Worm (Caenorhabditis elegans): Measurements from ENCODE around the gene sri-62.

sri-62 gene

DNA sequence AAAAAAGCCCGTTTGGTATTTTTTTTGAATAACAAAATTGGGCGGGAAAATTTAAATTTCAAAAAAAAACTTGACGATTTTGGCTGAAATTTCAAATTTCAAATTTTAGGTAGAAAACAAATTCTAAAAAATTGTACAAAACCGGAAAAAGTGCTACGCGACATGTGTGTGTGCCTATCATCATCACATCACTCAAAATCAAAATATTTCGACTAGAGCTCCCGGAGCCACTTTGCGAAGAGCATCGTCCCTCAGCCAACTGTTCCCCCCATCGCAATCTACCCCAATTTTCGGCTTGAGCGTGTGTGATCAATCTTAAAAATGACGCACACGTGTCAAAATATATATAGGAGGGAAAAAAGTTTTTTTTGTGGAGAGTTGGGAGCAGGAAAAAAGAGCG is 28.5 kb upstream of the sri-62 start:
- TF ChIP-seq nhr-71 (tag; optimal IDR thresholded peaks at IDR 0.05) (peak; percentile 0), rnt-1 (tag; optimal IDR thresholded peaks at IDR 0.05) (peak; percentile 43), unc-86 (tag; optimal IDR thresholded peaks at IDR 0.05) (no peak), lin-14 (GFP tag; optimal IDR thresholded peaks at IDR 0.05) (peak; percentile 33)

DNA sequence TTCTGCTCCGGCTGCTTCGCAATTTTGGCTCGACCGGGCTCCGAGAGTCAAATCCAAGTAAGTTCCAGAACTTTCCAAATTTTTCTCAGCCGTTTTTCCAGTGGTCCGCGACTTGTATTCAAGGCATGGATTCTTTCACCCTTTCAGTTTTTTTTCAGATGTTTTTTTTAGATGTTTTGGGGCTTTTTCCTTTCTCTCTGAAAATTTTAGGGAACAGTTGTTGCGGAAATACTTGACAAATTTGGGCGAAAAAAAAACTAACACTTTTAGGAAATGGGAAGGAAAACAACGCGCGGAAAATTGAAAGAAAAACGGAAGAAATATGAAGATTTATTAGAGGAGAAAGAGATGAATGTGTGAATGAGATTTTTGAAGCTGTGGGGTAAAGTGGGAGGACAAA is 27.3 kb upstream of the sri-62 start, which contains the start of the genes T05A8.11 and nep-2:
T05A8.11 (minus strand) TSS at position 101 of the 400 bp plus-strand sequence.
nep-2 (minus strand) TSS at position 192 of the 400 bp plus-strand sequence.
- TF ChIP-seq unc-86 (tag; optimal IDR thresholded peaks at IDR 0.05) (no peak), pqm-1 (tag; optimal IDR thresholded peaks at IDR 0.05) (no peak), unc-62 (GFP tag; optimal IDR thresholded peaks at IDR 0.05) (no peak), mep-1 (tag; optimal IDR thresholded peaks at IDR 0.05) (no peak), alr-1 (tag; optimal IDR thresholded peaks at IDR 0.05; ENCODE audit: borderline replicate concordance) (no peak), ces-1 (GFP tag; optimal IDR thresholded peaks at IDR 0.05) (no peak), ets-5 (GFP tag; IDR thresholded peaks at IDR 0.05) (no peak), ama-1 (optimal IDR thresholded peaks at IDR 0.05) (no peak), nhr-85 (tag) (no peak), skn-1 (tag; optimal IDR thresholded peaks at IDR 0.05) (no peak), lin-15B (tag; optimal IDR thresholded peaks at IDR 0.05) (no peak), lsy-2 (tag; optimal IDR thresholded peaks at IDR 0.05) (no peak), efl-1 (optimal IDR thresholded peaks at IDR 0.05) (no peak), efl-1 (GFP tag; optimal IDR thresholded peaks at IDR 0.05 in 1 of 2) (no peak), sptf-1 (tag; optimal IDR thresholded peaks at IDR 0.05) (no peak), tbx-2 (tag; optimal IDR thresholded peaks at IDR 0.05) (no peak), jun-1 (tag; optimal IDR thresholded peaks at IDR 0.05) (no peak)

DNA sequence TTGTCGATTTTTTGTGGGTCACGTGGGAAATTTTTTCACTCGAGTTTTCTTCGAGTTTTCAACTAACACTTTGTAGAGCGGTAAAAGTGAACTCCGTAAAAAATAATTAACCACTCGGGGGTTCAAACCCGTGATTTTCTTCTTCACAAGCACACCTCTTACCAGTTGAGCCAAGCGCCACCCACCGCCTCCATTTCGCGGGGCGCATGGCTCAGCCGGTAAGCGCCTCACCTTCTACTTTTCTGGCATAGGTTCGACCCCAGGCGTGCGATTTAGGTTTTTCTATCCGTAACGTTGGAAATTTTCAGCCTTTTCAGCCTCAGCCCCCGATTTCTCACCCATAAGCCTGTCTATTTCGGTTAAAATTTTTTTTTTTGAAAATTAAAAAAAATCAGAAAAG is 23.7 kb upstream of the sri-62 start:
- TF ChIP-seq ceh-90 (tag; optimal IDR thresholded peaks at IDR 0.05), result no peak
- no peak for TF ChIP-seq nhr-76 (tag; optimal IDR thresholded peaks at IDR 0.05)
- no peak for TF ChIP-seq swsn-7 (tag; optimal IDR thresholded peaks at IDR 0.05)
- TF ChIP-seq ces-1 (GFP tag; optimal IDR thresholded peaks at IDR 0.05), result no peak
- no peak for TF ChIP-seq mef-2 (tag; optimal IDR thresholded peaks at IDR 0.05)
- no peak for TF ChIP-seq ama-1 (optimal IDR thresholded peaks at IDR 0.05)
- TF ChIP-seq ceh-82 (tag; optimal IDR thresholded peaks at IDR 0.05), result no peak

DNA sequence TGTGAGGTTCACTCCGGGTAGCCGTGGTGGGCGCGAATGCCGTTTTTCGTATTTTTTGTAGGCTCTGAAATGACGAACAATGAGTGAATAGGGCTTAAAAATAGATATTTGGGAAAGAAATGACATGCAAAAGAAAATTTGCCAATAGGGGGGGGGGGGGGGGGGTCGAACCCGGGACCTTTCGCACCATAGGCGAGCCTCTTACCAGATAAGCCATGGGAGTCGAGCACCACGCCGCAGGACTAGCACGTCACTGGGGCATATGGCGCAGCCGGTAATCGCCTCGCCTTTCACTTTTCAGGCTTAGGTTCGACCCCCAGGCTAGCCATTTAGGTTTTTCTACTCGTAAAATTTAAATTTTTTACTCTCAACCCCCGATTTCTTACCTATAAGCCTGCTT is 20.9 kb upstream of the sri-62 start:
- TF ChIP-seq alr-1 (tag; optimal IDR thresholded peaks at IDR 0.05; ENCODE audit: borderline replicate concordance), result no peak
- TF ChIP-seq elt-3 (tag; optimal IDR thresholded peaks at IDR 0.05), result no peak
- no peak for TF ChIP-seq lin-15B (tag; optimal IDR thresholded peaks at IDR 0.05)

DNA sequence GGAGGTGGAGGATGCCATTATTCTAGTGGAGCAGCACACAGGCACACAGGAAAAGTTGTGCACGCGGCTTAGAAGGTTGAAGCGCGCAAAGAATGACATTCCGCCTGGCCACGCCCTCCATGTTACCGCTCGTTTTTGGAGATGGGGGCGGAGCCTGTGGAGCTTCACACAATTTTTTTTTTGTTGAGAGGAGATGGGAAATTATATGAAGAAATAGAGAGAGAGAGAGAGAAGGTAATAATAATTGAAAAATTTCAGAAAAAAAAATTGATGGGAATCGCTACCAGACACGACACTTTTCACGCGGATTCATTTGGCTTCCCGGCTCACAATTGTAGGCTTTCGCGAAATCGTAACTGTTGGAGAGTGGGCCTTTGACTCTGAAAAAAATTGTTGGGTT is 19.1 kb upstream of the sri-62 start, which contains the start of gene T05A8.3:
T05A8.3 (minus strand) TSS at position 101 of the 400 bp plus-strand sequence.
- TF ChIP-seq nhr-71 (tag; optimal IDR thresholded peaks at IDR 0.05) (no peak), zip-4 (GFP tag; optimal IDR thresholded peaks at IDR 0.05) (no peak), unc-98 (GFP tag; IDR thresholded peaks at IDR 0.05) (no peak), nhr-12 (tag; optimal IDR thresholded peaks at IDR 0.05) (no peak), mep-1 (tag; optimal IDR thresholded peaks at IDR 0.05) (no peak), tlp-1 (tag; optimal IDR thresholded peaks at IDR 0.05) (no peak), fkh-10 (GFP tag; optimal IDR thresholded peaks at IDR 0.05) (no peak), efl-1 (optimal IDR thresholded peaks at IDR 0.05) (no peak), efl-1 (GFP tag; optimal IDR thresholded peaks at IDR 0.05 in 1 of 2) (no peak), aly-2 (tag; optimal IDR thresholded peaks at IDR 0.05) (no peak), nhr-237 (tag; optimal IDR thresholded peaks at IDR 0.05) (no peak), lin-15B (tag; optimal IDR thresholded peaks at IDR 0.05) (no peak), nhr-19 (GFP tag; conservative IDR thresholded peaks at IDR 0.05) (no peak), vab-15 (tag; optimal IDR thresholded peaks at IDR 0.05) (no peak), elt-2 (tag; optimal IDR thresholded peaks at IDR 0.05) (no peak), xbp-1 (tag; optimal IDR thresholded peaks at IDR 0.05) (no peak)

Data from whole organism, L1 larva.